Worm (Caenorhabditis elegans): Measurements from ENCODE around the gene H39E23.2.

ce11 chrV:14097358-14097757, 12.8 kb upstream of the H39E23.2 start:
- TF ChIP-seq unc-39 (tag; optimal IDR thresholded peaks at IDR 0.05) (no peak), nhr-43 (tag; optimal IDR thresholded peaks at IDR 0.05; ENCODE audit: poor library complexity, severe bottlenecking) (no peak)
